Worm (Caenorhabditis elegans): ENCODE measurements around the gene Y105C5A.26.
"Not testable (repeated sequence)": the region's sequence is repeated elsewhere in the genome, so short reads cannot be mapped to it uniquely, and the experiment has no call there.

Y105C5A.26 gene

DNA sequence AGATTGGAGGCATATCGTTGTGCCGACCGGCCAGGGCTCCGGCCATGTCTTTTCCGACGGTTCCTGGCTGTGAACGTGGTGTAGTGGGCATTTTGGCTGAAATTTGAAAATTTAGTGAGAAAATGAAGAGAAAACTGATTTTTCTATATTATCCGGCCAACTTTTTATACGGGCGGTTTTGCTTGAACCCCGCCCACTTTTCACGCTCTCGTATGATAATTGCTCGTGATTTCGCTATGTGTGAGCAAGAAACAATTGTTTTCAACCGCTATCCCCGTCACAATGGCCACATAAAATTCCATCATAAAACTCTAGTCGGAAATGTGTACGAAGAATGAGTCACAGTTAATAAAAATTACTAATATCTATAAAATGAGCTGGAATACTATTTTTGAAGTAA, 39.6 kb downstream of the Y105C5A.26 start, which contains the start of gene Y105C5A.12:
TSS of gene Y105C5A.12 (minus strand) at position 101 of the 400 bp plus-strand sequence.
- not testable (repeated sequence) for TF ChIP-seq madf-9 (GFP tag; conservative IDR thresholded peaks at IDR 0.05); daf-19 (GFP tag; conservative IDR thresholded peaks at IDR 0.05); ama-1 (optimal IDR thresholded peaks at IDR 0.05)

DNA sequence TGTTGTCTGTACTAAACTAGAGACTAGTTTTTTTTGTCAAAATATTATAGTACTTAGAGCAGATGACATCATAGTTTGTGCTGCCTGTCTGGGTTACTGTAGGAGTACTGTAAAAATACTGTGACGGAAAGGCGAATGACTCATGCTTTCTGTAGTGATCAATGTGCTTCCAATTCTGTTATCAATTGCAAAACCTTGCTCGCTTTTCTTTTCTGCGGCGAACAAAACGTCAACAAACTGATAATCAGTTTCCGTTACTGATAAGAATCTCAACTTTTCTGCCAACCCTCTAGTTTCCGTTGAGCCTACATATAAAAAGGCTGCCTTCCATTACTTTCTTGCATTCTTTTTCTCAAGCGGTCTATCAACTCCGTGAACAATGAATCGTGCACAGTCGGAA, 40.5 kb downstream of the Y105C5A.26 start, which contains the start of gene Y105C5A.13:
TSS of gene Y105C5A.13 (plus strand) at position 380 of the 400 bp plus-strand sequence.
- TF ChIP-seq hmg-1.1 (GFP tag; IDR thresholded peaks at IDR 0.05) (no peak), dmd-6 (GFP tag; IDR thresholded peaks at IDR 0.05) (peak; percentile 79), nhr-28 (tag; optimal IDR thresholded peaks at IDR 0.05) (peak; percentile 72), hlh-11 (tag; optimal IDR thresholded peaks at IDR 0.05) (peak; percentile 39), skn-1 (tag; optimal IDR thresholded peaks at IDR 0.05) (no peak), Y5F2A.4 (GFP tag; optimal IDR thresholded peaks at IDR 0.05) (no peak), pqm-1 (tag; optimal IDR thresholded peaks at IDR 0.05) (peak; percentile 88), daf-16 (GFP tag; optimal IDR thresholded peaks at IDR 0.05) (no peak), daf-16 (tag; optimal IDR thresholded peaks at IDR 0.05) (peak; percentile 58), Y48G9A.11 (GFP tag; IDR thresholded peaks at IDR 0.05) (no peak), lin-1 (GFP tag; IDR thresholded peaks at IDR 0.05) (peak; percentile 89), T20F7.1 (GFP tag; optimal IDR thresholded peaks at IDR 0.05) (no peak), attf-4 (tag; optimal IDR thresholded peaks at IDR 0.05) (no peak)

DNA sequence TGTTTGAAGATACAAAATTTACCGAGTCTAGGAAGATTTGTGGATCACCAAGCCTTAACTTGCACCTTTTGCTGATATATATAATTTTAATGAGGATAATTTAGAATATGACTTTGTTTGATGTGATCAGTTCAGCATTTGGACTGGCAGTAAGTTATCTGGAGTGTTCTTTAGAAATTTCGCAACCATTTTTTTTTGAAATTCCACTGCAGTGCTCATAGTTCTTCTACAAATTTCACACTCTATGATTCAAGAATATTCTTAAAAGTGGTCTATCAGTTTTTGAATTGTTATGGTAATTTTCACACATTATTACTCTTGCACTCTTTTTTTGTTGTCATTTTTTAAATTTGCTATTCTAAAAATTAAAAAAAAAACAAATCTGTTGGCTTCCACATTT, 42.1 kb downstream of the Y105C5A.26 start:
- TF ChIP-seq aha-1 (tag) (peak; percentile 91), hif-1 (tag; optimal IDR thresholded peaks at IDR 0.05) (no peak)

DNA sequence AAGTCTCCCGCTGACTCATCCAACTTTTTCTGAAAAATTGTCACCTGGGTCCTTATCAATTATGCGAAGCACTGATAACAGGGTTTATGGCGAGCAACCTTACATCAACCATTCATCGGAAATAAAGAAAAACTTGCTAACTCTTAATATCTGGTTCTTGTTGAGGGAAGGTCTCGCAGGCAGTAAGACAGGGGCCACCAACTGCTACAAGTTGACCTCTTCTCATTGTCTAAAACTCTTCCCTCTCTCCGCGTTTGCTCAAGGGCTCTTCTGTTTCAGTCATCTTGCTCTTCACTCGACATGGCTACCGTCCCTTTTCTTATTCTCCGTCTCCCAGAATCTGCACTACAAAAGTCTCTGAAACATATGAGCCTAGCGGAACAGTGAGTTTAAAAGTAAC, 45.9 kb downstream of the Y105C5A.26 start, which contains the start of gene Y105C5A.10:
TSS of gene Y105C5A.10 (plus strand) at position 301 of the 400 bp plus-strand sequence.
- not testable (repeated sequence) for TF ChIP-seq egl-43 (GFP tag; IDR thresholded peaks at IDR 0.05); egl-27 (tag; optimal IDR thresholded peaks at IDR 0.05); F49E8.2 (tag; optimal IDR thresholded peaks at IDR 0.05; ENCODE audit: borderline replicate concordance)

DNA sequence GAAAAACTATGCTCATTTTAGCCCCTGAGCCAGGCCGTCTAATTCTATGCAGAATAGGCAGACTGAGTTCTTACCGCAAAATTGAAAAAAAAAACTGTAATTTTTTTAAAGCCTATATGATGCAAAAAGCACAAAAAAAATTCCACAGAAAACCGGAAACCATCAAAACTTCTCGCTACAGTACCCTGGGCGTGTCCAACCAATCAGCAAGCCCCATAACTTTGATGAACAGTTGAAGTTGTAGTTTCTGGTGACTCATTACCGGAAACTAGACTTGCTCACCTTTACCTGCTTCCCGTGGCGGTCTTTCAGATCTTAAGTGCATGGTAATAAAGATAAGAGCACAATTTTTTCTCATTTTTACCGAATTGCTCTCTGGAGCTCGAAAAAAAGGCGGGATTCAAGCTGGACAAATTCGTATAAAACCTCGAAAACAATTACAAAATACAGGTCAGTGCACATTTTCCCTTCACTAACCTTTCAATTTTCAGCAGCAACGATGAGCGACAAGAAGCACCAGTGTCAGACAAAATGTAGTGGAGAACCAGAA, 47.0 kb downstream of the Y105C5A.26 start, which contains the start of gene Y105C5A.1274:
TSS of gene Y105C5A.1274 (plus strand) at position 500 of the 550 bp plus-strand sequence.
- TF ChIP-seq mxl-3 (GFP tag; optimal IDR thresholded peaks at IDR 0.05); zfp-2 (tag; optimal IDR thresholded peaks at IDR 0.05); ceh-44 (GFP tag; IDR thresholded peaks at IDR 0.05): not testable (repeated sequence)

All from whole organism, L4 larva.